Worm (Caenorhabditis elegans): ENCODE data around the gene ZK822.1.

DNA sequence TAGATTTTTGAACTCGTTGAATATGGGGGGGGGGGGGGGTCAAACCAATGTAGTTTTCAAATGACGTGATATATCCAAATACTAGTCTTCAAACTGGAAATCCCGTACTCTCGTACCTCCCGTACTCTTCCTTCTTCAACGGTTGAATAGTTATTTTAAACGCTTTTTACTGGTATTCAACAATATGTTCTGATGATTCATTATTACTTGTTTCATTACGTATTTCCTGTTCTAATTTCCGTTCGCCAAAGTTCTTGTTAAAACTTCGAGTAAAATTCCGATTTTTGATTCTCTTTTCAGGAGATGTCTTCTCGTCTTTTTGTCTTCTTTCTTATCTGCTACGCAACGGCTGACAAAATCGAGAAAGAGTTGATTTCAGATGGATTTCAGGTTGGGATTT, 8.6 kb upstream of the ZK822.1 start, which contains the start of gene nhx-9:
- TF ChIP-seq mls-2 (tag; optimal IDR thresholded peaks at IDR 0.05) (no peak), drap-1 (GFP tag; optimal IDR thresholded peaks at IDR 0.05) (no peak), ceh-43 (GFP tag; optimal IDR thresholded peaks at IDR 0.05) (no peak), nhr-12 (tag; optimal IDR thresholded peaks at IDR 0.05) (no peak), unc-120 (tag; optimal IDR thresholded peaks at IDR 0.05; ENCODE audit: poor library complexity, severe bottlenecking) (no peak), ceh-83 (GFP tag; optimal IDR thresholded peaks at IDR 0.05) (no peak)

All from whole organism, mixed stage, embryonic.